Worm (Caenorhabditis elegans): ENCODE data around the gene F49F1.9.

ce11 chrIV:4176088-4176487, 38.7 kb upstream of the F49F1.9 start, which contains the start of gene dnj-15:
- TF ChIP-seq snpc-4 (tag; optimal IDR thresholded peaks at IDR 0.05) (no peak), skn-1 (tag; optimal IDR thresholded peaks at IDR 0.05) (no peak), nhr-12 (tag; optimal IDR thresholded peaks at IDR 0.05) (no peak), nhr-11 (tag; optimal IDR thresholded peaks at IDR 0.05) (no peak), dmd-4 (tag; optimal IDR thresholded peaks at IDR 0.05) (no peak), ceh-82 (tag; optimal IDR thresholded peaks at IDR 0.05) (no peak), elt-1 (tag; optimal IDR thresholded peaks at IDR 0.05) (no peak), R02D3.7 (tag; optimal IDR thresholded peaks at IDR 0.05) (no peak), lin-11 (tag; optimal IDR thresholded peaks at IDR 0.05) (no peak), ztf-4 (tag; optimal IDR thresholded peaks at IDR 0.05) (no peak)
